Worm (Caenorhabditis elegans) whole organism, L1 larva: Measurements from ENCODE around the gene irld-30.
"Not testable (repeated sequence)": the region's sequence is repeated elsewhere in the genome, so short reads cannot be mapped to it uniquely, and the experiment has no call there.

ENCODE experiments used
- C04F5.9 ChIP-seq: sonication (generic microtip); optimal IDR thresholded peaks from 2 replicates; lab custom pipeline; 2016; ENCODE audit warnings: missing genetic modification characterization, missing compliant biosample characterization
- F16B12.6 ChIP-seq: fragments of 150-350 bp; optimal IDR thresholded peaks from 2 replicates; lab custom pipeline; 2014; ENCODE audit warnings: missing biosample characterization, missing genetic modification characterization
- ama-1 ChIP-seq: fragments of 150-350 bp; optimal IDR thresholded peaks from 2 replicates; lab custom pipeline; 2014
- ceh-63 ChIP-seq: fragments of 200-800 bp; sonication (Bioruptor generic); optimal IDR thresholded peaks from 2 replicates; lab custom pipeline; 2018; ENCODE audit warnings: mild to moderate bottlenecking, missing genetic modification characterization, missing compliant biosample characterization
- ceh-8 ChIP-seq: fragments of 200-800 bp; sonication (Bioruptor generic); optimal IDR thresholded peaks from 2 replicates; lab custom pipeline; 2018; ENCODE audit warnings: mild to moderate bottlenecking, missing genetic modification characterization, moderate library complexity, missing compliant biosample characterization
- efl-1 ChIP-seq, 4 experiments: fragments of 150-350 bp; optimal IDR thresholded peaks in 3 of 4; peaks in 1 of 4; 1 replicate in 1 of 4; 2 replicates in 3 of 4; lab custom pipeline; 2014; ENCODE audit warnings: missing biosample characterization in 2 of 4, missing genetic modification characterization in 2 of 4, missing genetic modification reagents in 2 of 4
- efl-3 ChIP-seq: fragments of 200-800 bp; sonication (Bioruptor generic); optimal IDR thresholded peaks from 2 replicates; lab custom pipeline; 2018; ENCODE audit warnings: mild to moderate bottlenecking, missing genetic modification characterization, missing compliant biosample characterization
- egl-13 ChIP-seq: sonication (generic microtip); optimal IDR thresholded peaks from 2 replicates; lab custom pipeline; 2016; ENCODE audit warnings: missing genotype, missing genetic modification reagents, missing genetic modification characterization, missing compliant biosample characterization
- elt-2 ChIP-seq: sonication (generic microtip); optimal IDR thresholded peaks from 2 replicates; lab custom pipeline; 2016; ENCODE audit warnings: missing genetic modification characterization, mild to moderate bottlenecking, inconsistent platforms, missing compliant biosample characterization, missing genetic modification reagents
- elt-3 ChIP-seq, 6 experiments: fragments of 150-350 bp in 1 of 6; sonication (generic microtip); optimal IDR thresholded peaks; 2 replicates each; lab custom pipeline; 2017 to 2018; ENCODE audit warnings: missing biosample characterization in 6 of 6, missing genetic modification characterization in 6 of 6, inconsistent platforms in 1 of 6
- ets-5 ChIP-seq: fragments of 200-800 bp; sonication (Bioruptor generic); IDR thresholded peaks from 2 replicates; pipeline ENCODE4 v1.3.6; 2022; ENCODE audit warnings: missing genetic modification characterization, missing compliant biosample characterization
- fkh-4 ChIP-seq: sonication (generic microtip); optimal IDR thresholded peaks from 2 replicates; lab custom pipeline; 2016; ENCODE audit warnings: missing compliant biosample characterization, missing genetic modification characterization, borderline replicate concordance
- grh-1 ChIP-seq: fragments of 200-800 bp; sonication (Bioruptor generic); IDR thresholded peaks from 2 replicates; pipeline ENCODE4 v1.3.6; 2022; ENCODE audit warnings: missing genetic modification reagents, missing genetic modification characterization, missing compliant biosample characterization
- hlh-4 ChIP-seq: sonication (generic microtip); optimal IDR thresholded peaks from 2 replicates; lab custom pipeline; 2016; ENCODE audit warnings: mild to moderate bottlenecking, missing genetic modification characterization, missing compliant biosample characterization
- isw-1 ChIP-seq: fragments of 200-800 bp; sonication (Bioruptor generic); IDR thresholded peaks from 2 replicates; pipeline ENCODE4 v1.3.6; 2022; ENCODE audit warnings: missing genetic modification characterization, missing compliant biosample characterization
- jun-1 ChIP-seq: fragments of 150-350 bp; optimal IDR thresholded peaks from 2 replicates; lab custom pipeline; 2014; ENCODE audit warnings: missing biosample characterization, missing genetic modification reagents, missing genetic modification characterization
- lin-14 ChIP-seq: fragments of 200-800 bp; sonication (Bioruptor generic); optimal IDR thresholded peaks from 2 replicates; lab custom pipeline; 2018; ENCODE audit warnings: mild to moderate bottlenecking, missing genetic modification characterization, moderate library complexity, missing compliant biosample characterization
- lin-35 ChIP-seq, 2 experiments: fragments of 150-350 bp; optimal IDR thresholded peaks; 2 replicates each; lab custom pipeline; 2014; ENCODE audit warnings: missing biosample characterization in 2 of 2, missing genetic modification characterization in 2 of 2, missing genetic modification reagents in 2 of 2
- mep-1 ChIP-seq: fragments of 150-350 bp; optimal IDR thresholded peaks from 2 replicates; lab custom pipeline; 2014; ENCODE audit warnings: missing biosample characterization, missing genetic modification characterization
- nhr-12 ChIP-seq: sonication (generic microtip); optimal IDR thresholded peaks from 2 replicates; lab custom pipeline; 2017; ENCODE audit warnings: missing biosample characterization, missing genetic modification characterization
- nhr-19 ChIP-seq: fragments of 200-800 bp; sonication (Bioruptor generic); conservative IDR thresholded peaks from 2 replicates; pipeline ENCODE4 v1.3.6; 2022; ENCODE audit warnings: missing genetic modification characterization, missing compliant biosample characterization
- nhr-20 ChIP-seq: sonication (generic microtip); optimal IDR thresholded peaks from 2 replicates; lab custom pipeline; 2016; ENCODE audit warnings: mild to moderate bottlenecking, missing genetic modification characterization, missing compliant biosample characterization
- nhr-47 ChIP-seq: sonication (generic microtip); optimal IDR thresholded peaks from 2 replicates; lab custom pipeline; 2016; ENCODE audit warnings: mild to moderate bottlenecking, missing genetic modification characterization, moderate library complexity, missing compliant biosample characterization
- nhr-71 ChIP-seq: sonication (generic microtip); optimal IDR thresholded peaks from 2 replicates; lab custom pipeline; 2016; ENCODE audit warnings: mild to moderate bottlenecking, missing genetic modification characterization, moderate library complexity, missing compliant biosample characterization
- pax-3 ChIP-seq: fragments of 200-800 bp; sonication (Bioruptor generic); optimal IDR thresholded peaks from 2 replicates; lab custom pipeline; 2018; ENCODE audit warnings: mild to moderate bottlenecking, missing genetic modification characterization, moderate library complexity, missing compliant biosample characterization
- skn-1 ChIP-seq: fragments of 150-350 bp; optimal IDR thresholded peaks from 2 replicates; lab custom pipeline; 2014; ENCODE audit warnings: missing biosample characterization, missing genetic modification characterization
- snpc-4 ChIP-seq: fragments of 150-350 bp; optimal IDR thresholded peaks from 2 replicates; lab custom pipeline; 2014; ENCODE audit warnings: missing biosample characterization, missing genetic modification characterization
- snu-23 ChIP-seq: sonication (generic microtip); optimal IDR thresholded peaks from 2 replicates; lab custom pipeline; 2016; ENCODE audit warnings: missing genetic modification characterization, missing compliant biosample characterization
- sup-37 ChIP-seq: fragments of 200-800 bp; sonication (Bioruptor generic); optimal IDR thresholded peaks from 2 replicates; lab custom pipeline; 2018; ENCODE audit warnings: mild to moderate bottlenecking, missing genetic modification characterization, missing compliant biosample characterization
- swsn-7 ChIP-seq: sonication (generic microtip); optimal IDR thresholded peaks from 2 replicates; lab custom pipeline; 2016; ENCODE audit warnings: missing genetic modification characterization, missing compliant biosample characterization
- tlp-1 ChIP-seq: fragments of 150-350 bp; optimal IDR thresholded peaks from 2 replicates; lab custom pipeline; 2014; ENCODE audit warnings: missing biosample characterization, missing genetic modification characterization
- unc-30 ChIP-seq: sonication (generic microtip); optimal IDR thresholded peaks from 2 replicates; lab custom pipeline; 2017; ENCODE audit warnings: missing biosample characterization, missing genetic modification characterization
- unc-86 ChIP-seq: sonication (generic microtip); optimal IDR thresholded peaks from 2 replicates; lab custom pipeline; 2016; ENCODE audit warnings: missing genetic modification characterization, missing compliant biosample characterization
- vab-15 ChIP-seq: sonication (generic microtip); optimal IDR thresholded peaks from 2 replicates; lab custom pipeline; 2017; ENCODE audit warnings: missing genotype, mild to moderate bottlenecking, missing genetic modification characterization, missing compliant biosample characterization
- xbp-1 ChIP-seq: sonication (generic microtip); optimal IDR thresholded peaks from 2 replicates; lab custom pipeline; 2016; ENCODE audit warnings: missing genetic modification characterization, missing compliant biosample characterization
- ztf-11 ChIP-seq, 2 experiments: sonication (generic microtip); optimal IDR thresholded peaks; 2 replicates each; lab custom pipeline; 2016 to 2017; ENCODE audit warnings: missing genetic modification characterization in 2 of 2, missing biosample characterization in 1 of 2, missing compliant biosample characterization in 1 of 2

The irld-30 gene

ce11 chrV:2331616-2332015, 9.6 kb downstream of the irld-30 start, which contains the start of gene irld-32:
Gene irld-32 (plus strand): TSS chrV:2331916.
- TF ChIP-seq snu-23; F16B12.6 (tag; lab: Kevin White, UChicago); sup-37 (GFP tag; lab: Kevin White, UChicago): not testable (repeated sequence)

ce11 chrV:2330129-2330528, 11.1 kb downstream of the irld-30 start, which contains the start of gene pud-1.1:
Gene pud-1.1 (plus strand): TSS chrV:2330429.
- not testable (repeated sequence) for TF ChIP-seq nhr-12 (tag; lab: Kevin White, UChicago); unc-30 (tag; lab: Kevin White, UChicago); swsn-7

- peak; percentile 74 for TF ChIP-seq tlp-1 (tag; lab: Kevin White, UChicago)
- TF ChIP-seq elt-2 (tag; lab: Kevin White, UChicago), result peak; percentile 98
- no peak for TF ChIP-seq nhr-19 (GFP tag; lab: Robert Waterston, UW)
- TF ChIP-seq nhr-71 (tag; lab: Kevin White, UChicago), result peak; percentile 56
- TF ChIP-seq lin-14 (GFP tag; lab: Kevin White, UChicago), result peak; percentile 36
- TF ChIP-seq efl-1 (optimal IDR thresholded peaks at IDR 0.05; lab: Kevin White, UChicago), result no peak
- TF ChIP-seq efl-1 (GFP tag; optimal IDR thresholded peaks at IDR 0.05 in 1 of 2; lab: Kevin White, UChicago), result peak in 1 of 2 experiments; percentile 64
- TF ChIP-seq grh-1 (GFP tag; lab: Robert Waterston, UW), result no peak
- peak; percentile 30 for TF ChIP-seq nhr-20 (tag; lab: Kevin White, UChicago)
- peak in 1 of 2 experiments; percentile 15 for TF ChIP-seq lin-35 (GFP tag; optimal IDR thresholded peaks at IDR 0.05; lab: Kevin White, UChicago)
- no peak for TF ChIP-seq egl-13 (tag; lab: Kevin White, UChicago)
- peak in 1 of 6 experiments; percentile 25 for TF ChIP-seq elt-3 (tag; optimal IDR thresholded peaks at IDR 0.05; lab: Kevin White, UChicago)
Observed at ce11 chrV:2327124-2327523, 14.1 kb downstream of the irld-30 start.

- TF ChIP-seq xbp-1 (tag; lab: Kevin White, UChicago), result no peak
- TF ChIP-seq C04F5.9 (tag; lab: Kevin White, UChicago), result no peak
- TF ChIP-seq efl-1 (optimal IDR thresholded peaks at IDR 0.05; lab: Kevin White, UChicago), result no peak
- TF ChIP-seq efl-1 (GFP tag; optimal IDR thresholded peaks at IDR 0.05 in 1 of 2; lab: Kevin White, UChicago), result no peak
- no peak for TF ChIP-seq hlh-4 (tag; lab: Kevin White, UChicago)
Observed at ce11 chrV:2326378-2326777, 14.8 kb downstream of the irld-30 start, which contains the start of gene pud-4. Gene pud-4 (plus strand): TSS chrV:2326678.

- TF ChIP-seq isw-1 (GFP tag; lab: Robert Waterston, UW), result no peak
- no peak for TF ChIP-seq pax-3 (tag; lab: Kevin White, UChicago)
- no peak for TF ChIP-seq grh-1 (GFP tag; lab: Robert Waterston, UW)
- no peak for TF ChIP-seq ets-5
- no peak for TF ChIP-seq ceh-63 (GFP tag; lab: Kevin White, UChicago)
- TF ChIP-seq unc-86 (tag; lab: Kevin White, UChicago), result no peak
- no peak for TF ChIP-seq mep-1 (tag; lab: Kevin White, UChicago)
- TF ChIP-seq nhr-19 (GFP tag; lab: Robert Waterston, UW), result no peak
- TF ChIP-seq ceh-8 (GFP tag; lab: Kevin White, UChicago), result no peak
- TF ChIP-seq ama-1 (lab: Kevin White, UChicago), result no peak
- TF ChIP-seq ztf-11 (tag; optimal IDR thresholded peaks at IDR 0.05; lab: Kevin White, UChicago), result no peak
- TF ChIP-seq F16B12.6 (tag; lab: Kevin White, UChicago), result no peak
- TF ChIP-seq skn-1 (tag; lab: Kevin White, UChicago), result no peak
- TF ChIP-seq snpc-4, result no peak
- no peak for TF ChIP-seq vab-15 (tag; lab: Kevin White, UChicago)
- no peak for TF ChIP-seq nhr-12 (tag; lab: Kevin White, UChicago)
- no peak for TF ChIP-seq efl-3 (GFP tag; lab: Kevin White, UChicago)
- TF ChIP-seq nhr-47 (tag; lab: Kevin White, UChicago), result no peak
- no peak for TF ChIP-seq fkh-4 (tag; lab: Kevin White, UChicago)
- no peak for TF ChIP-seq jun-1 (tag; lab: Kevin White, UChicago)
Observed at ce11 chrV:2325052-2325451, 16.1 kb downstream of the irld-30 start, which contains the start of gene pud-3. Gene pud-3 (minus strand): TSS chrV:2325152.
